Worm (Caenorhabditis elegans) whole organism, L4 larva: ENCODE results near the gene ifbp-1.

Source experiments
- F44E2.7 ChIP-seq: fragments of 200-800 bp; sonication (Bioruptor generic); IDR thresholded peaks from 2 replicates; pipeline ENCODE4 v2.1.2; 2022; ENCODE audit warnings: missing genetic modification characterization, missing compliant biosample characterization
- T20F7.1 ChIP-seq: fragments of 200-800 bp; sonication (Bioruptor generic); optimal IDR thresholded peaks from 2 replicates; lab custom pipeline; 2018; ENCODE audit warnings: mild to moderate bottlenecking, missing genetic modification characterization, missing compliant biosample characterization
- aly-2 ChIP-seq: sonication (generic microtip); optimal IDR thresholded peaks from 2 replicates; lab custom pipeline; 2018; ENCODE audit warnings: missing biosample characterization, missing genetic modification characterization
- ceh-20 ChIP-seq: fragments of 200-800 bp; sonication (Bioruptor generic); IDR thresholded peaks from 2 replicates; pipeline ENCODE4 v1.3.6; 2022; ENCODE audit warnings: missing genetic modification reagents, missing genetic modification characterization, missing compliant biosample characterization
- ceh-32 ChIP-seq: sonication (generic microtip); optimal IDR thresholded peaks from 2 replicates; lab custom pipeline; 2016; ENCODE audit warnings: mild to moderate bottlenecking, missing genetic modification characterization, missing compliant biosample characterization; ENCODE audit not compliant: poor library complexity
- daf-16 ChIP-seq, 3 experiments: sonication (generic microtip); optimal IDR thresholded peaks; 2 replicates each; lab custom pipeline; 2016 to 2017; ENCODE audit warnings: missing genetic modification characterization in 3 of 3, missing genetic modification reagents in 3 of 3, mild to moderate bottlenecking in 2 of 3, missing compliant biosample characterization in 2 of 3, missing biosample characterization in 1 of 3, moderate library complexity in 1 of 3
- duxl-1 ChIP-seq: sonication (generic microtip); optimal IDR thresholded peaks from 2 replicates; lab custom pipeline; 2016; ENCODE audit warnings: mild to moderate bottlenecking, missing genetic modification characterization, moderate library complexity, missing compliant biosample characterization; ENCODE audit not compliant: poor library complexity
- fkh-10 ChIP-seq: fragments of 150-350 bp; optimal IDR thresholded peaks from 2 replicates; lab custom pipeline; 2014; ENCODE audit warnings: missing biosample characterization, missing genetic modification reagents, missing genetic modification characterization
- hlh-30 ChIP-seq: sonication (generic microtip); optimal IDR thresholded peaks from 2 replicates; lab custom pipeline; 2017; ENCODE audit warnings: antibody characterized with exemption, mild to moderate bottlenecking, missing genetic modification characterization, missing compliant biosample characterization; ENCODE audit not compliant: insufficient read depth
- lin-1 ChIP-seq: fragments of 200-800 bp; sonication (Bioruptor generic); IDR thresholded peaks from 2 replicates; pipeline ENCODE4 v1.3.6; 2022; ENCODE audit warnings: missing genetic modification reagents, missing genetic modification characterization, missing compliant biosample characterization
- lin-29 ChIP-seq: fragments of 200-800 bp; sonication (Bioruptor generic); IDR thresholded peaks from 2 replicates; pipeline ENCODE4 v1.3.6; 2022; ENCODE audit warnings: missing genetic modification reagents, missing genetic modification characterization, missing compliant biosample characterization
- lsy-2 ChIP-seq, 2 experiments: fragments of 150-350 bp in 1 of 2; sonication (generic microtip) in 1 of 2; optimal IDR thresholded peaks; 2 replicates each; lab custom pipeline; 2014 to 2017; ENCODE audit warnings: missing biosample characterization in 2 of 2, missing genetic modification characterization in 2 of 2
- madf-5 ChIP-seq, 2 experiments: fragments of 200-800 bp; sonication (Bioruptor generic); IDR thresholded peaks; 2 replicates each; pipeline ENCODE4 v1.3.6; 2022; ENCODE audit warnings: missing compliant biosample characterization in 2 of 2, missing genetic modification characterization in 2 of 2
- madf-9 ChIP-seq: fragments of 200-800 bp; sonication (Bioruptor generic); conservative IDR thresholded peaks from 2 replicates; pipeline ENCODE4 v1.3.6; 2022; ENCODE audit warnings: missing genetic modification reagents, missing genetic modification characterization, missing compliant biosample characterization
- mdl-1 ChIP-seq, 2 experiments: fragments of 150-350 bp in 1 of 2; sonication (generic microtip) in 1 of 2; optimal IDR thresholded peaks; 2 replicates each; lab custom pipeline; 2014 to 2017; ENCODE audit warnings: missing biosample characterization in 2 of 2, missing genetic modification characterization in 2 of 2
- mdt-29 ChIP-seq: fragments of 200-800 bp; sonication (Bioruptor generic); IDR thresholded peaks from 2 replicates; pipeline ENCODE4 v1.3.6; 2022; ENCODE audit warnings: missing genetic modification reagents, missing genetic modification characterization, missing compliant biosample characterization
- nhr-11 ChIP-seq: fragments of 150-350 bp; optimal IDR thresholded peaks from 2 replicates; lab custom pipeline; 2014; ENCODE audit warnings: missing biosample characterization, missing genetic modification characterization
- nhr-28 ChIP-seq: fragments of 150-350 bp; optimal IDR thresholded peaks from 2 replicates; lab custom pipeline; 2014; ENCODE audit warnings: missing biosample characterization, missing genetic modification characterization
- nhr-42 ChIP-seq: fragments of 200-800 bp; sonication (Bioruptor generic); IDR thresholded peaks from 2 replicates; pipeline ENCODE4 v1.3.6; 2022; ENCODE audit warnings: missing genetic modification characterization, missing compliant biosample characterization
- php-3 ChIP-seq: fragments of 200-800 bp; sonication (Bioruptor generic); IDR thresholded peaks from 2 replicates; pipeline ENCODE4 v1.3.6; 2022; ENCODE audit warnings: missing genetic modification reagents, missing genetic modification characterization, missing compliant biosample characterization
- pqm-1 ChIP-seq: sonication (generic microtip); optimal IDR thresholded peaks from 2 replicates; lab custom pipeline; 2017; ENCODE audit warnings: missing biosample characterization, missing genetic modification characterization
- spr-3 ChIP-seq: fragments of 200-800 bp; sonication (Bioruptor generic); optimal IDR thresholded peaks from 2 replicates; lab custom pipeline; 2018; ENCODE audit warnings: mild to moderate bottlenecking, missing genetic modification characterization, missing compliant biosample characterization
- tra-1 ChIP-seq: fragments of 200-800 bp; sonication (Bioruptor generic); IDR thresholded peaks from 2 replicates; pipeline ENCODE4 v1.3.6; 2022; ENCODE audit warnings: missing genetic modification reagents, missing genetic modification characterization, missing compliant biosample characterization
- unc-39 ChIP-seq: sonication (generic microtip); optimal IDR thresholded peaks from 2 replicates; lab custom pipeline; 2017; ENCODE audit warnings: missing biosample characterization, missing genetic modification characterization
- unc-62 ChIP-seq, 3 experiments: fragments of 150-350 bp in 1 of 3; sonication (generic microtip); optimal IDR thresholded peaks in 2 of 3; peaks in 1 of 3; 1 replicate in 1 of 3; 2 replicates in 2 of 3; lab custom pipeline; 2014 to 2017; ENCODE audit warnings: missing biosample characterization in 3 of 3, missing genetic modification characterization in 3 of 3, missing genetic modification reagents in 3 of 3, missing genotype in 1 of 3

ifbp-1 gene

DNA sequence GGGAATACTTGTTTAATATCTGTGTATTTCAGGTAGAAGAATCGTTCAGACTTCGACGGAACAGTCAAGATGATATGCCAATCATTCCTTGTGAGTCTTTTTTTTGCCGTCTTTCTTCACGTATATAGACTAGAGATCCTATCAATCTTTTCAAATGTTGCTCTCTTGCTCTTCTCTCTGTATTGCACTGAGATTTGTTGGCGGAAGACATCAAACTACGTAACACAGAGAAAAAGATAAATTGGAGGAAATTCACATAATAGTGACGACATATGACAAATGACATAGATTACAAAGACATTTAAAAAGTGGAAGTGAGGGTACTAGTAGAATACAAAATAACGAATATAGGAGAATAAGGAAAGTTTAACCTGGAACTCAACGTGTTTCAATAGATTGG, 28.3 kb downstream of the ifbp-1 start:
- peak in 1 of 2 experiments; percentile 30 for TF ChIP-seq lsy-2 (tag; optimal IDR thresholded peaks at IDR 0.05; lab: Kevin White, UChicago)
- no peak for TF ChIP-seq unc-39
- peak in 1 of 2 experiments; percentile 99 for TF ChIP-seq unc-62 (GFP tag; optimal IDR thresholded peaks at IDR 0.05 in 1 of 2; lab: Kevin White, UChicago)
- no peak for TF ChIP-seq unc-62 (tag; optimal IDR thresholded peaks at IDR 0.05; lab: Kevin White, UChicago)
- no peak for TF ChIP-seq lin-29 (GFP tag; lab: Robert Waterston, UW)
- TF ChIP-seq madf-9 (GFP tag; lab: Robert Waterston, UW): no peak
- no peak for TF ChIP-seq fkh-10 (GFP tag; lab: Kevin White, UChicago)
- TF ChIP-seq nhr-42 (GFP tag; lab: Robert Waterston, UW): no peak
- no peak for TF ChIP-seq hlh-30 (tag; lab: Kevin White, UChicago)
- TF ChIP-seq duxl-1 (tag; lab: Kevin White, UChicago): no peak
- TF ChIP-seq madf-5 (GFP tag; IDR thresholded peaks at IDR 0.05; lab: Robert Waterston, UW): no peak
- peak; percentile 71 for TF ChIP-seq ceh-20 (GFP tag; lab: Robert Waterston, UW)

DNA sequence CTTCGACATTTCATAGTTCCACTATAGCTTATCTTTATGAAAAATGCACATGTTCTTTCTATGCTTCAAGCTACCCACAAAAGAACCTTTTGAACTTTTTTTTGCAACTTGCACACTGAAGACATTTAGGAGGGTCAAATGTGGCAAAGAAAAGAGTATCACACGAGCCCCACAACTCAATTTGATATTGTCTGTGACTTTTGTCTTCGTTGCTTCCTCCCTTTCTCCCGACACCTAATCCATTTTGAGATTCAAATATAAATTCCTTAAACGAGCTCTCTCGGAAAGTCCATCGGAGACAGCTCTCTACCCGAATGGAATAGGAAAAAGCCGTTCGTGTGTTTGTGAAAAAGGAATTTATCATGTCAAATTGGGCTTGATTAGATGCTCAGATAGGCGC, 29.8 kb downstream of the ifbp-1 start:
- TF ChIP-seq fkh-10 (GFP tag; lab: Kevin White, UChicago) (peak; percentile 11), php-3 (GFP tag; lab: Robert Waterston, UW) (no peak)
- TF ChIP-seq, all 104 proteins: peak for 1

DNA sequence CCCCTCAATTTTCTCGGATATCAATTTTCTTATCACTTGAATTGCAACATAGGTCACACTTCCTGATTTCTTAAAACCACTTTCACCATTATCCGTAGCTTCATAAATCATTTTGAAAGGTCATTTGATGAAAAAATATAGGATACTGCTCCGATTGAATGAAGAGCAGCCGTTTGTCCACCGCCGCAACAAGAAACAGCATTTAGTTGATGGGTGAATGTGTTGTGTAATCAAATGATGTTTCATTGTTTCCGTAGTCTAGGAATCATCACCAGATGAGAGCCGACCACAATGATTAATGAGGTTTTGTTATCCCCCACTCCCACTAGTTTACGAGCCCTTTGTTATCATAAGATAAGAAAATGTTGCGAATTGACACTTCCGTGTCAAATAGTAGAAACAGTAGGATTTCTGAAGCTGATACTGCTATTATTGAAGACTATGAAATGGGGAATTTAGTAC, 34.2 kb downstream of the ifbp-1 start, which contains the start of gene twk-43:
Gene twk-43, plus strand, starts transcription at position 412 of the 462 bp plus-strand sequence.
- no peak for TF ChIP-seq lin-1 (GFP tag; lab: Robert Waterston, UW)
- no peak for TF ChIP-seq madf-5 (GFP tag; IDR thresholded peaks at IDR 0.05; lab: Robert Waterston, UW)
- TF ChIP-seq unc-62 (GFP tag; optimal IDR thresholded peaks at IDR 0.05 in 1 of 2; lab: Kevin White, UChicago): peak in 1 of 2 experiments; percentile 78
- no peak for TF ChIP-seq unc-62 (tag; optimal IDR thresholded peaks at IDR 0.05; lab: Kevin White, UChicago)
- TF ChIP-seq ceh-32 (tag; lab: Kevin White, UChicago): no peak
- no peak for TF ChIP-seq duxl-1 (tag; lab: Kevin White, UChicago)
- no peak for TF ChIP-seq spr-3 (GFP tag; lab: Kevin White, UChicago)
- no peak for TF ChIP-seq mdl-1 (tag; optimal IDR thresholded peaks at IDR 0.05; lab: Kevin White, UChicago)
- TF ChIP-seq daf-16 (GFP tag; optimal IDR thresholded peaks at IDR 0.05; lab: Kevin White, UChicago): peak in 1 of 2 experiments; percentile 44
- no peak for TF ChIP-seq daf-16 (tag; optimal IDR thresholded peaks at IDR 0.05; lab: Kevin White, UChicago)
- no peak for TF ChIP-seq tra-1 (GFP tag; lab: Robert Waterston, UW)
- TF ChIP-seq aly-2 (tag; lab: Kevin White, UChicago): no peak
- TF ChIP-seq pqm-1 (tag; lab: Kevin White, UChicago): no peak
- no peak for TF ChIP-seq nhr-28
- 0 out of 2 replicates have a peak, but pooled peaks have one; percentile 37 for TF ChIP-seq php-3 (GFP tag; lab: Robert Waterston, UW)
- TF ChIP-seq nhr-11 (tag; lab: Kevin White, UChicago): peak; percentile 26

ce11 chrV:13342235-13342634, 37.8 kb downstream of the ifbp-1 start:
- TF ChIP-seq unc-62 (GFP tag; optimal IDR thresholded peaks at IDR 0.05 in 1 of 2; lab: Kevin White, UChicago) (peak in 1 of 2 experiments; percentile 94), unc-62 (tag; optimal IDR thresholded peaks at IDR 0.05; lab: Kevin White, UChicago) (no peak), hlh-30 (tag; lab: Kevin White, UChicago) (no peak), F44E2.7 (no peak)

DNA sequence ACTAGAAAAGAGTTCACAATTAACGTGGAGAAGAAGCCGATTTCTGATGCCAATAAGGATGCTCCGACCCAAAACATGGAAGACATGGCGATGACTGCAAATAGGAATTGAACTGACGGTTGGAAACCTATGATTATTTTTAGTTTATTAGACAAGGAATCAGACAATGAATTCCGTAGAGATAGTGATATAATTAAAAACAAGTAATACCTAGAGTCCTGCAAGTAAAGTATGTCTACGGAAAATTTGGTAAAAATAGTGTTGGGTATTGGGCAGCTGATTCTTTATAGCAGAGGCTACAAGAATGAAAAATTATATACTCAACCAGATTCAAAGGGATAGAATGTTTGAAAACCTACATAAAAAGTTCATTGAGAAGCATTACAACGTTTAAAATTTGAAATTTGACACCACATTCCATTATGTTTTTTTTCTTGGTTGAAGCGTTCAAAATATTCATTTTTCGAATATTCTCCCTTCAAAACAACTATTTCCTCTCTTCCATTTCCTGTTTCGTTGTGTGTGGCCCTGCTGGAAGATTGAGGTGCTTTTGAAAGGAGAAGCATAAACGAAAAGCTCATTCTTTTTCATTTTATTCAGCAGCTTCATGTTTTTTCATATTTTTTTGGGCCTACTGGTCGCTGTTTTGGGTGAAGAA, 40.3 kb downstream of the ifbp-1 start, which contains the start of the genes str-4 and lgc-48:
Gene str-4, minus strand, starts transcription at position 101 of the 658 bp plus-strand sequence.
Gene lgc-48, plus strand, starts transcription at position 608 of the 658 bp plus-strand sequence.
- no peak for TF ChIP-seq T20F7.1
- peak in 1 of 2 experiments; percentile 11 for TF ChIP-seq unc-62 (GFP tag; optimal IDR thresholded peaks at IDR 0.05 in 1 of 2; lab: Kevin White, UChicago)
- no peak for TF ChIP-seq unc-62 (tag; optimal IDR thresholded peaks at IDR 0.05; lab: Kevin White, UChicago)
- TF ChIP-seq, all 104 proteins: peak for 1

ce11 chrV:13338037-13338436, 42.0 kb downstream of the ifbp-1 start:
- TF ChIP-seq mdt-29: no peak
- TF ChIP-seq unc-62 (GFP tag; optimal IDR thresholded peaks at IDR 0.05 in 1 of 2; lab: Kevin White, UChicago): peak in 1 of 2 experiments; percentile 96
- no peak for TF ChIP-seq unc-62 (tag; optimal IDR thresholded peaks at IDR 0.05; lab: Kevin White, UChicago)
